Worm (Caenorhabditis elegans): Measurements from ENCODE around the gene rps-2.

DNA sequence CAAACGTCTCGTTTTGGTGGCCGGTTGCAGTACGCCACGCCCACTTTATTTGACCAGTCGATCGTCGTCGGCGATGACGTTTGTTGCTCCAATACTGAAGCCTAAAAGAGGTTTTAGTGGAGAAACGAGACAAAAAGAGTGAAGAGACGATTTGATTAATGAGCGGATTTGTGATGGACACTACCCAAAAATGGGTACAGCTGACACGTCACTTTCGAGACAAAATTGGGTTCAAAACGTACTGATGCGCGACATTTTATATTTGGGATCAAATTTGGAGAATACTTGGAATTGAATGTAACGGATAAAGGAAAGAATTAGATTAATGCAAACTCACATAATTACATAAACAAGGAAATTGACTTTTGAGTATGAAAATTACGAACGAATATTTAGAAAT, 28.7 kb downstream of the rps-2 start, which contains the start of gene ilys-4:
- no peak for TF ChIP-seq mdt-29 (GFP tag; IDR thresholded peaks at IDR 0.05)
- no peak for TF ChIP-seq ama-1 (optimal IDR thresholded peaks at IDR 0.05)
- no peak for TF ChIP-seq nhr-41 (GFP tag; IDR thresholded peaks at IDR 0.05)
- TF ChIP-seq nhr-77 (tag; optimal IDR thresholded peaks at IDR 0.05), result no peak
- no peak for TF ChIP-seq ceh-28 (tag; optimal IDR thresholded peaks at IDR 0.05)
- TF ChIP-seq pha-4 (GFP tag; IDR thresholded peaks at IDR 0.05), result no peak
- no peak for TF ChIP-seq pha-4 (tag; optimal IDR thresholded peaks at IDR 0.05)
- TF ChIP-seq snpc-4 (tag; optimal IDR thresholded peaks at IDR 0.05), result no peak
- TF ChIP-seq nhr-28 (tag; optimal IDR thresholded peaks at IDR 0.05), result no peak
- no peak for TF ChIP-seq nhr-11 (tag; optimal IDR thresholded peaks at IDR 0.05)
- no peak for TF ChIP-seq dve-1 (tag; optimal IDR thresholded peaks at IDR 0.05; ENCODE audit: insufficient read depth)
- no peak for TF ChIP-seq skn-1 (tag; optimal IDR thresholded peaks at IDR 0.05)
